Worm (Caenorhabditis elegans) whole organism, L4 larva: ENCODE measurements around the gene F20D12.7.

Experiments used
- aly-2 ChIP-seq: sonication (generic microtip); optimal IDR thresholded peaks from 2 replicates; lab custom pipeline; 2018; ENCODE audit warnings: missing biosample characterization, missing genetic modification characterization
- ama-1 ChIP-seq: fragments of 150-350 bp; optimal IDR thresholded peaks from 2 replicates; lab custom pipeline; 2014; ENCODE audit warnings: inconsistent platforms, mixed read lengths
- ceh-28 ChIP-seq: fragments of 150-350 bp; optimal IDR thresholded peaks from 2 replicates; lab custom pipeline; 2014; ENCODE audit warnings: missing biosample characterization, missing genetic modification reagents, missing genetic modification characterization
- ceh-44 ChIP-seq: fragments of 200-800 bp; sonication (Bioruptor generic); IDR thresholded peaks from 2 replicates; pipeline ENCODE4 v1.3.6; 2022; ENCODE audit warnings: missing genetic modification reagents, missing genetic modification characterization, missing compliant biosample characterization
- dve-1 ChIP-seq: sonication (generic microtip); optimal IDR thresholded peaks from 2 replicates; lab custom pipeline; 2017; ENCODE audit warnings: antibody characterized with exemption, mild to moderate bottlenecking, missing genetic modification characterization, missing compliant biosample characterization; ENCODE audit not compliant: insufficient read depth
- egl-27 ChIP-seq: sonication (generic microtip); optimal IDR thresholded peaks from 3 replicates; lab custom pipeline; 2017; ENCODE audit warnings: missing biosample characterization, missing genetic modification reagents, missing genetic modification characterization
- nhr-10 ChIP-seq: fragments of 150-350 bp; optimal IDR thresholded peaks from 2 replicates; lab custom pipeline; 2014; ENCODE audit warnings: missing biosample characterization, missing genetic modification characterization
- rbr-2 ChIP-seq: sonication (generic microtip); optimal IDR thresholded peaks from 2 replicates; lab custom pipeline; 2016; ENCODE audit warnings: missing genotype, missing genetic modification characterization, missing compliant biosample characterization
- spr-1 ChIP-seq: sonication (generic microtip); optimal IDR thresholded peaks from 2 replicates; lab custom pipeline; 2016; ENCODE audit warnings: mild to moderate bottlenecking, missing genetic modification characterization, missing compliant biosample characterization

- TF ChIP-seq aly-2 (tag; lab: Kevin White, UChicago) (no peak), spr-1 (tag; lab: Kevin White, UChicago) (no peak), rbr-2 (tag; lab: Kevin White, UChicago) (no peak), dve-1 (no peak), ama-1 (lab: Kevin White, UChicago) (no peak), nhr-10 (no peak), egl-27 (no peak), ceh-28 (tag; lab: Kevin White, UChicago) (no peak), ceh-44 (GFP tag; lab: Robert Waterston, UW) (no peak)
Observed at ce11 chrIV:7988385-7988784, 49.7 kb upstream of the F20D12.7 start, which contains the start of gene col-115.
